Fruit fly (Drosophila melanogaster): ENCODE data around the gene CG13907.

The CG13907 gene

dm6 chr3L:857063-858015 is 24.5 kb downstream of the CG13907 start, which contains the start of gene dpr20 (continued):
- TF ChIP-seq Xbp1 (GFP tag; optimal IDR thresholded peaks at IDR 0.05) = peak; percentile 81
- TF ChIP-seq Gug (GFP tag; IDR thresholded peaks at IDR 0.05) = peak; percentile 93
- peak; percentile 83 for TF ChIP-seq B-H1 (GFP tag; IDR thresholded peaks at IDR 0.05)
- peak; percentile 65 for TF ChIP-seq CHES-1-like (GFP tag; optimal IDR thresholded peaks at IDR 0.05)
- peak; percentile 65 for TF ChIP-seq HmgZ (tag; optimal IDR thresholded peaks at IDR 0.05)
- TF ChIP-seq zen (tag; optimal IDR thresholded peaks at IDR 0.05) = peak; percentile 41
- TF ChIP-seq lmd (GFP tag; IDR thresholded peaks at IDR 0.05) = peak; percentile 91
- TF ChIP-seq CG13287 (GFP tag; IDR thresholded peaks at IDR 0.05; ENCODE audit: partially characterized antibody) = no peak
- peak; percentile 82 for TF ChIP-seq gce (GFP tag; IDR thresholded peaks at IDR 0.05)
- no peak for TF ChIP-seq Dfd (GFP tag; optimal IDR thresholded peaks at IDR 0.05)
- peak; percentile 70 for TF ChIP-seq CG13296 (GFP tag; optimal IDR thresholded peaks at IDR 0.05)
- peak; percentile 79 for TF ChIP-seq CG13424 (tag; optimal IDR thresholded peaks at IDR 0.05)
- peak; percentile 49 for TF ChIP-seq ash1 (GFP tag; optimal IDR thresholded peaks at IDR 0.05)
- peak; percentile 50 for TF ChIP-seq CG1024 (GFP tag; IDR thresholded peaks at IDR 0.05)
- peak; percentile 87 for TF ChIP-seq tgo (GFP tag; IDR thresholded peaks at IDR 0.05)
- peak; percentile 76 for TF ChIP-seq Hsf (GFP tag; optimal IDR thresholded peaks at IDR 0.05)
- peak; percentile 79 for TF ChIP-seq sens-2 (GFP tag; IDR thresholded peaks at IDR 0.05)
- TF ChIP-seq CG12219 (GFP tag; optimal IDR thresholded peaks at IDR 0.05) = peak; percentile 73
- TF ChIP-seq Taf1 (GFP tag; IDR thresholded peaks at IDR 0.05) = peak; percentile 79
- no peak for TF ChIP-seq CG10462 (GFP tag; optimal IDR thresholded peaks at IDR 0.05)
- peak; percentile 42 for TF ChIP-seq CG6654 (GFP tag; optimal IDR thresholded peaks at IDR 0.05)
- TF ChIP-seq mirr (GFP tag; optimal IDR thresholded peaks at IDR 0.05) = peak; percentile 60
- peak; percentile 69 for TF ChIP-seq fu2 (GFP tag; optimal IDR thresholded peaks at IDR 0.05)
- peak; percentile 49 for TF ChIP-seq Atf3 (GFP tag; optimal IDR thresholded peaks at IDR 0.05)
- TF ChIP-seq pfk (GFP tag; optimal IDR thresholded peaks at IDR 0.05) = no peak
- TF ChIP-seq kay (GFP tag; optimal IDR thresholded peaks at IDR 0.05) = no peak
- peak; percentile 61 for TF ChIP-seq Ssrp (tag; optimal IDR thresholded peaks at IDR 0.05)
- peak; percentile 53 for TF ChIP-seq NC2β (GFP tag; optimal IDR thresholded peaks at IDR 0.05)
- no peak for TF ChIP-seq CG7963 (GFP tag; IDR thresholded peaks at IDR 0.05; ENCODE audit: partially characterized antibody)
- TF ChIP-seq Kr (GFP tag; optimal IDR thresholded peaks at IDR 0.05) = no peak
- TF ChIP-seq schlank (tag; optimal IDR thresholded peaks at IDR 0.05) = peak; percentile 76
- TF ChIP-seq jing (GFP tag; optimal IDR thresholded peaks at IDR 0.05) = peak; percentile 26
- TF ChIP-seq grau (tag; optimal IDR thresholded peaks at IDR 0.05) = peak; percentile 94
- peak; percentile 43 for TF ChIP-seq CG3995 (GFP tag; optimal IDR thresholded peaks at IDR 0.05)
- TF ChIP-seq CG5180 (GFP tag; optimal IDR thresholded peaks at IDR 0.05) = peak; percentile 20
- TF ChIP-seq CG3847 (GFP tag; IDR thresholded peaks at IDR 0.05) = peak; percentile 79
- peak; percentile 35 for TF ChIP-seq pita (GFP tag; optimal IDR thresholded peaks at IDR 0.05)
- TF ChIP-seq ato (GFP tag; IDR thresholded peaks at IDR 0.05; ENCODE audit: partially characterized antibody) = no peak
- TF ChIP-seq CG9797 (GFP tag; optimal IDR thresholded peaks at IDR 0.05) = no peak
- TF ChIP-seq CG6765 (GFP tag; optimal IDR thresholded peaks at IDR 0.05) = peak; percentile 45
- no peak for TF ChIP-seq Neu2 (GFP tag; optimal IDR thresholded peaks at IDR 0.05; ENCODE audit: borderline replicate concordance)
- peak; percentile 59 for TF ChIP-seq CG12942 (GFP tag; optimal IDR thresholded peaks at IDR 0.05)
- peak; percentile 10 for TF ChIP-seq Asciz (GFP tag; optimal IDR thresholded peaks at IDR 0.05)
- TF ChIP-seq CG9215 (GFP tag; IDR thresholded peaks at IDR 0.05) = peak; percentile 81
- TF ChIP-seq CG6683 (GFP tag; optimal IDR thresholded peaks at IDR 0.05) = peak; percentile 49
- no peak for TF ChIP-seq CG17186 (GFP tag; optimal IDR thresholded peaks at IDR 0.05)
- TF ChIP-seq nau (GFP tag; optimal IDR thresholded peaks at IDR 0.05) = no peak
- peak; percentile 94 for TF ChIP-seq NFAT (GFP tag; IDR thresholded peaks at IDR 0.05)
